Fruit fly (Drosophila melanogaster): ENCODE data around the gene Cp38.

DNA sequence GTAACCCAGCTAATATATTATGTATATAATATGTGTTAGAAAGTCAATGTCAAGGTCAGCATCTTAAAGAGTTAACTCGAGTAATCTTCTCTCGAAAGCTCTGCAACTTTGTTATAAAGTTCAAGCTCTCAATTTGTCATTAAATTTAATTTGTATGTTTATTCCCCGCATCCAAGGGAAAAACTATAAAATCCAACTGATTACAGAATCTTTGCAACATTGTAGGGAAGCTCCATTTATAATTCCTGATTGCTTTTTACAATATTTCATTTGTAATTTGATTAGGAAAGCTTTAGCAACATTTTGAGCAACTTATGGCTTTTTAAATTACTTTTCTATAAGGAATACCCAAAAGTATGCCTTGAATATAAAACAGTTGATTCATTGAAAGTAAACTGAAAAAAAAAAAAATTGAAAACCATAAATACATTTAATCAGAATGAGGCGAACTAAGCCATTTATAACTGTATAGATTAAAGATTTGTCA is 14.9 kb upstream of the Cp38 start:
- TF ChIP-seq lola (GFP tag; optimal IDR thresholded peaks at IDR 0.05): no peak
- no peak for TF ChIP-seq h (GFP tag; optimal IDR thresholded peaks at IDR 0.05)
- no peak for TF ChIP-seq Hr78 (GFP tag; optimal IDR thresholded peaks at IDR 0.05)
- TF ChIP-seq ey (GFP tag; optimal IDR thresholded peaks at IDR 0.05): no peak
- TF ChIP-seq Mio (GFP tag; optimal IDR thresholded peaks at IDR 0.05): no peak
- TF ChIP-seq usp (GFP tag; optimal IDR thresholded peaks at IDR 0.05): no peak

Measured in whole organism, wandering third instar larva.